Fruit fly (Drosophila melanogaster): ENCODE results near the gene Hsp27.

The Hsp27 gene

DNA sequence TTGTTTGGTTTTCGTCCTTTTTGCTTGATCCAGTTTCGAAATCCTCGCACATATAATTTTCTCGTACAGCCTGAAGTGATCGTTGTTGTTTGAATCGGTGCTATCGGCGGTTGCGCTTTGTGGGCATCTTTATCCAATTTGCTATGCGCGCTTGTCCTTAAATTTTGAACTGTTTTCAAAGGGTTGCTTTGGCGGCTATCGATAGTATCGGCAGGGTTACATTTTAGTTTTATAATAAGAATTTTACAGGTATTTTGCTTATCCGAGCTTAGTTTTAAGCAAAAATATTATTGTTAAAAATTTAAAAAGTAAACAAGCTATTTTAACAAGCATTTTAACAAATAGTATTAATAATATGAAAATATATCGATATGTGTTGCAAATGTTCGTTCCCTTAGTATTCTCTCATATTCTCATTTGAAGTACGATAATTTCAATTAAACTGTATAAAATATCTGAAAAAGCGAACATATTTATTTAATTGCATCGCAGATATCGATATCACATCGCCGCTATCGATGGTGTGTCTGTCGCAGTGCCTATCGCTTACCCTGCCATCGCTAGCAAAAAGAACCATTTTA is 16.9 kb upstream of the Hsp27 start, which contains the start of the genes Klp67A and CG4452 (continued):
- peak; percentile 85 for TF ChIP-seq Opbp (GFP tag; IDR thresholded peaks at IDR 0.05; ENCODE audit: partially characterized antibody)
- peak; percentile 99 for TF ChIP-seq psq (GFP tag; optimal IDR thresholded peaks at IDR 0.05)
- peak; percentile 48 for TF ChIP-seq Hsf (GFP tag; optimal IDR thresholded peaks at IDR 0.05)
- TF ChIP-seq mld (GFP tag; IDR thresholded peaks at IDR 0.05; ENCODE audit: partially characterized antibody), result peak; percentile 71
- TF ChIP-seq bsh (GFP tag; optimal IDR thresholded peaks at IDR 0.05), result peak in 1 of 2 experiments; percentile 23
- TF ChIP-seq CG14050 (GFP tag; IDR thresholded peaks at IDR 0.05), result 0 out of 3 replicates have a peak, but pooled peaks have one; percentile 9
- TF ChIP-seq ind (GFP tag; optimal IDR thresholded peaks at IDR 0.05), result peak; percentile 36
- peak; percentile 78 for TF ChIP-seq stwl (tag; optimal IDR thresholded peaks at IDR 0.05)
- no peak for TF ChIP-seq HLHmδ (GFP tag; optimal IDR thresholded peaks at IDR 0.05)
- TF ChIP-seq CG17359 (tag; optimal IDR thresholded peaks at IDR 0.05), result peak; percentile 4
- no peak for TF ChIP-seq cas (GFP tag; IDR thresholded peaks at IDR 0.05)
- peak; percentile 74 for TF ChIP-seq CG15514 (GFP tag; optimal IDR thresholded peaks at IDR 0.05)
- peak; percentile 53 for TF ChIP-seq CG12155 (GFP tag; optimal IDR thresholded peaks at IDR 0.05)
- no peak for TF ChIP-seq emc (GFP tag; optimal IDR thresholded peaks at IDR 0.05)
- TF ChIP-seq mirr (GFP tag; optimal IDR thresholded peaks at IDR 0.05), result no peak
- TF ChIP-seq zfh2 (GFP tag; optimal IDR thresholded peaks at IDR 0.05), result peak; percentile 25
- peak; percentile 75 for TF ChIP-seq ato (GFP tag; IDR thresholded peaks at IDR 0.05; ENCODE audit: partially characterized antibody)
- TF ChIP-seq CG6175 (GFP tag; IDR thresholded peaks at IDR 0.05), result no peak
- no peak for TF ChIP-seq toy (GFP tag; IDR thresholded peaks at IDR 0.05)
- peak; percentile 87 for TF ChIP-seq nerfin-2 (GFP tag; IDR thresholded peaks at IDR 0.05; ENCODE audit: partially characterized antibody)
- TF ChIP-seq Dll (GFP tag; IDR thresholded peaks at IDR 0.05; ENCODE audit: partially characterized antibody), result peak; percentile 96
- peak; percentile 39 for TF ChIP-seq kay (GFP tag; optimal IDR thresholded peaks at IDR 0.05)
- peak; percentile 13 for TF ChIP-seq salm (tag; optimal IDR thresholded peaks at IDR 0.05)
- TF ChIP-seq CG13296 (GFP tag; optimal IDR thresholded peaks at IDR 0.05), result peak; percentile 17
- peak; percentile 50 for TF ChIP-seq CG4424 (GFP tag; optimal IDR thresholded peaks at IDR 0.05)
- TF ChIP-seq CoRest (tag; optimal IDR thresholded peaks at IDR 0.05), result peak; percentile 77
- no peak for TF ChIP-seq z (GFP tag; IDR thresholded peaks at IDR 0.05)
- peak; percentile 0 for TF ChIP-seq CG15269 (tag; optimal IDR thresholded peaks at IDR 0.05)
- no peak for TF ChIP-seq gro (GFP tag; optimal IDR thresholded peaks at IDR 0.05)
- no peak for TF ChIP-seq CG4328 (GFP tag; optimal IDR thresholded peaks at IDR 0.05)
- TF ChIP-seq CG17385 (GFP tag; optimal IDR thresholded peaks at IDR 0.05), result peak; percentile 5
- no peak for TF ChIP-seq Lim3 (GFP tag; IDR thresholded peaks at IDR 0.05)
- TF ChIP-seq slbo (GFP tag; IDR thresholded peaks at IDR 0.05), result peak; percentile 50; the same call in 1 of the 2 replicates
- peak; percentile 39; the same call in 1 of the 2 replicates for TF ChIP-seq CG3847 (GFP tag; IDR thresholded peaks at IDR 0.05)
- TF ChIP-seq B-H2 (GFP tag; optimal IDR thresholded peaks at IDR 0.05), result peak; percentile 27
- TF ChIP-seq sisA (GFP tag; IDR thresholded peaks at IDR 0.05), result no peak
- peak; percentile 51 for TF ChIP-seq CG9797 (GFP tag; optimal IDR thresholded peaks at IDR 0.05)
- TF ChIP-seq Rfx (GFP tag; IDR thresholded peaks at IDR 0.05), result peak; percentile 52
- TF ChIP-seq CG3995 (GFP tag; optimal IDR thresholded peaks at IDR 0.05), result peak; percentile 85
- TF ChIP-seq Dref (GFP tag; IDR thresholded peaks at IDR 0.05), result peak; percentile 74
- peak; percentile 52 for TF ChIP-seq corto (GFP tag; optimal IDR thresholded peaks at IDR 0.05)
- no peak for TF ChIP-seq C15 (GFP tag; IDR thresholded peaks at IDR 0.05)
- no peak for TF ChIP-seq Mrtf (GFP tag; IDR thresholded peaks at IDR 0.05)
- 0 out of 2 replicates have a peak, but pooled peaks have one; percentile 37 for TF ChIP-seq MBD-R2 (GFP tag; IDR thresholded peaks at IDR 0.05)
- peak; percentile 45 for TF ChIP-seq CG18599 (GFP tag; optimal IDR thresholded peaks at IDR 0.05)
- TF ChIP-seq CG15601 (tag; optimal IDR thresholded peaks at IDR 0.05), result peak; percentile 60
- peak; percentile 43 for TF ChIP-seq pho (GFP tag; optimal IDR thresholded peaks at IDR 0.05)
- peak; percentile 77 for TF ChIP-seq trem (tag; optimal IDR thresholded peaks at IDR 0.05)
- peak; percentile 83 for TF ChIP-seq CG6791 (GFP tag; IDR thresholded peaks at IDR 0.05; ENCODE audit: partially characterized antibody)
